Worm (Caenorhabditis elegans): Measurements from ENCODE around the gene ima-3.

Gene ima-3

ce11 chrIV:7530226-7531070, 31.0 kb downstream of the ima-3 start:
- TF ChIP-seq fos-1 (tag; optimal IDR thresholded peaks at IDR 0.05), result peak; percentile 34
- TF ChIP-seq F13H6.1 (tag; optimal IDR thresholded peaks at IDR 0.05), result no peak
- no peak for TF ChIP-seq blmp-1 (tag; optimal IDR thresholded peaks at IDR 0.05; ENCODE audit: insufficient read depth)

ce11 chrIV:7523744-7524143, 37.7 kb downstream of the ima-3 start:
- no peak for TF ChIP-seq nhr-129 (tag; optimal IDR thresholded peaks at IDR 0.05)
- no peak for TF ChIP-seq alr-1 (tag; optimal IDR thresholded peaks at IDR 0.05)
- TF ChIP-seq mab-5 (tag; optimal IDR thresholded peaks at IDR 0.05), result no peak
- TF ChIP-seq ceh-16 (tag; optimal IDR thresholded peaks at IDR 0.05), result no peak
- no peak for TF ChIP-seq peb-1 (tag; optimal IDR thresholded peaks at IDR 0.05)
- TF ChIP-seq ztf-1 (GFP tag; conservative IDR thresholded peaks at IDR 0.05), result no peak
- TF ChIP-seq dmd-4 (tag; optimal IDR thresholded peaks at IDR 0.05), result no peak
- no peak for TF ChIP-seq fos-1 (tag; optimal IDR thresholded peaks at IDR 0.05)
- TF ChIP-seq nhr-11 (tag; optimal IDR thresholded peaks at IDR 0.05), result no peak
- no peak for TF ChIP-seq elt-3 (tag; optimal IDR thresholded peaks at IDR 0.05)
- no peak for TF ChIP-seq blmp-1 (tag; optimal IDR thresholded peaks at IDR 0.05; ENCODE audit: insufficient read depth)
- TF ChIP-seq nhr-21 (tag; optimal IDR thresholded peaks at IDR 0.05), result no peak
- TF ChIP-seq ztf-11 (tag; optimal IDR thresholded peaks at IDR 0.05), result no peak
- no peak for TF ChIP-seq Y55F3AM.14 (GFP tag; optimal IDR thresholded peaks at IDR 0.05)
- no peak for TF ChIP-seq sem-4 (tag; optimal IDR thresholded peaks at IDR 0.05)
- no peak for TF ChIP-seq ama-1 (optimal IDR thresholded peaks at IDR 0.05)
- no peak for TF ChIP-seq zag-1 (tag; optimal IDR thresholded peaks at IDR 0.05)
- no peak for TF ChIP-seq nhr-12 (tag; optimal IDR thresholded peaks at IDR 0.05)

- no peak for TF ChIP-seq gmeb-1 (tag; optimal IDR thresholded peaks at IDR 0.05)
- no peak for TF ChIP-seq ZK546.5 (tag; optimal IDR thresholded peaks at IDR 0.05)
- no peak for TF ChIP-seq mab-5 (tag; optimal IDR thresholded peaks at IDR 0.05)
- TF ChIP-seq mbf-1 (tag; optimal IDR thresholded peaks at IDR 0.05), result no peak
- TF ChIP-seq Y55F3AM.14 (GFP tag; optimal IDR thresholded peaks at IDR 0.05), result no peak
Observed at ce11 chrIV:7521591-7521990, 39.9 kb downstream of the ima-3 start.

- TF ChIP-seq unc-55 (GFP tag; optimal IDR thresholded peaks at IDR 0.05) (no peak), sma-9 (GFP tag; optimal IDR thresholded peaks at IDR 0.05) (peak; percentile 7), sma-9 (tag; optimal IDR thresholded peaks at IDR 0.05) (no peak), alr-1 (tag; optimal IDR thresholded peaks at IDR 0.05) (no peak), crh-2 (tag; optimal IDR thresholded peaks at IDR 0.05) (peak; percentile 6)
Observed at ce11 chrIV:7520841-7521240, 40.6 kb downstream of the ima-3 start.

- TF ChIP-seq F13H6.1 (tag; optimal IDR thresholded peaks at IDR 0.05) (no peak), nhr-77 (tag; optimal IDR thresholded peaks at IDR 0.05) (no peak), aly-2 (tag; optimal IDR thresholded peaks at IDR 0.05) (no peak), sem-4 (tag; optimal IDR thresholded peaks at IDR 0.05) (no peak), mbf-1 (tag; optimal IDR thresholded peaks at IDR 0.05) (no peak), crh-2 (tag; optimal IDR thresholded peaks at IDR 0.05) (no peak), fos-1 (tag; optimal IDR thresholded peaks at IDR 0.05) (peak; percentile 58)
Observed at ce11 chrIV:7520258-7520657, 41.2 kb downstream of the ima-3 start.

ce11 chrIV:7516167-7516566, 45.3 kb downstream of the ima-3 start, which contains the start of the genes R05G6.9 and R05G6.3:
TSS of gene R05G6.9 (minus strand) at chrIV:7516267.
TSS of gene R05G6.3 (plus strand) at chrIV:7516552.
- TF ChIP-seq F13H6.1 (tag; optimal IDR thresholded peaks at IDR 0.05) (no peak), aly-2 (tag; optimal IDR thresholded peaks at IDR 0.05) (no peak), gmeb-1 (tag; optimal IDR thresholded peaks at IDR 0.05) (no peak), ZK546.5 (tag; optimal IDR thresholded peaks at IDR 0.05) (no peak), skn-1 (tag; optimal IDR thresholded peaks at IDR 0.05) (no peak), nhr-77 (tag; optimal IDR thresholded peaks at IDR 0.05) (no peak), ztf-1 (GFP tag; conservative IDR thresholded peaks at IDR 0.05) (no peak), nhr-23 (tag; optimal IDR thresholded peaks at IDR 0.05) (no peak), nhr-25 (tag; optimal IDR thresholded peaks at IDR 0.05) (no peak), fos-1 (tag; optimal IDR thresholded peaks at IDR 0.05) (no peak), unc-39 (tag; optimal IDR thresholded peaks at IDR 0.05) (no peak)

Data from whole organism, L2 larva.